Fruit fly (Drosophila melanogaster) whole organism, embryonic: ENCODE measurements around the gene Sgp.

Source experiments
- ATbp ChIP-seq: fragments of 200-800 bp; sonication (Bioruptor generic); optimal IDR thresholded peaks from 2 replicates; lab custom pipeline; 2017; ENCODE audit warnings: missing biosample characterization, mild to moderate bottlenecking, missing genetic modification characterization, missing genetic modification reagents
- Antp ChIP-seq: fragments of 200-800 bp; sonication (Bioruptor generic); optimal IDR thresholded peaks from 3 replicates; lab custom pipeline; 2016; ENCODE audit warnings: missing biosample characterization, missing genetic modification characterization
- CG1024 ChIP-seq: fragments of 200-800 bp; sonication (Bioruptor generic); IDR thresholded peaks from 2 replicates; pipeline ENCODE4 v1.3.6; 2022; ENCODE audit warnings: missing biosample characterization, missing genetic modification characterization
- CG11695 ChIP-seq: fragments of 200-800 bp; sonication (Bioruptor generic); IDR thresholded peaks from 3 replicates; pipeline ENCODE4 v1.3.6; 2022; ENCODE audit warnings: missing biosample characterization, missing genetic modification characterization
- CG11696 ChIP-seq: fragments of 200-800 bp; sonication (Bioruptor generic); IDR thresholded peaks from 2 replicates; pipeline ENCODE4 v1.3.6; 2022; ENCODE audit warnings: missing biosample characterization, missing genetic modification characterization
- CG12155 ChIP-seq: fragments of 200-800 bp; sonication (Bioruptor generic); optimal IDR thresholded peaks from 3 replicates; lab custom pipeline; 2016; ENCODE audit warnings: missing biosample characterization, missing genetic modification characterization
- CG12391 ChIP-seq: fragments of 200-800 bp; sonication (Bioruptor generic); optimal IDR thresholded peaks from 3 replicates; lab custom pipeline; 2018; ENCODE audit warnings: missing biosample characterization, mild to moderate bottlenecking, missing genetic modification characterization, moderate library complexity
- CG13123 ChIP-seq: fragments of 200-800 bp; sonication (Bioruptor generic); optimal IDR thresholded peaks from 2 replicates; lab custom pipeline; 2016; ENCODE audit warnings: missing biosample characterization, missing genetic modification characterization
- CG17361 ChIP-seq: fragments of 200-800 bp; sonication (Bioruptor generic); IDR thresholded peaks from 3 replicates; pipeline ENCODE4 v1.3.6; 2022; ENCODE audit warnings: missing biosample characterization, missing genetic modification characterization
- CG2120 ChIP-seq: fragments of 200-800 bp; sonication (Bioruptor generic); optimal IDR thresholded peaks from 3 replicates; lab custom pipeline; 2016; ENCODE audit warnings: missing biosample characterization, missing genetic modification characterization
- CG3163 ChIP-seq: fragments of 200-800 bp; sonication (Bioruptor generic); optimal IDR thresholded peaks from 3 replicates; lab custom pipeline; 2016; ENCODE audit warnings: missing biosample characterization, missing genetic modification characterization
- CG3847 ChIP-seq: fragments of 200-800 bp; sonication (Bioruptor generic); IDR thresholded peaks from 2 replicates; pipeline ENCODE4 v1.3.6; 2022; ENCODE audit warnings: missing biosample characterization, missing genetic modification characterization
- CG3995 ChIP-seq: fragments of 200-800 bp; sonication (Bioruptor generic); optimal IDR thresholded peaks from 3 replicates; lab custom pipeline; 2016; ENCODE audit warnings: missing biosample characterization, missing genetic modification characterization
- CG4360 ChIP-seq: fragments of 200-800 bp; sonication (Bioruptor generic); IDR thresholded peaks from 2 replicates; pipeline ENCODE4 v1.3.6; 2022; ENCODE audit warnings: missing biosample characterization, missing genetic modification characterization
- CG6689 ChIP-seq: fragments of 200-800 bp; sonication (Bioruptor generic); IDR thresholded peaks from 2 replicates; pipeline ENCODE4 v1.3.6; 2022; ENCODE audit warnings: missing biosample characterization, missing genetic modification characterization
- CG7928 ChIP-seq: fragments of 200-800 bp; sonication (Bioruptor generic); optimal IDR thresholded peaks from 2 replicates; lab custom pipeline; 2017; ENCODE audit warnings: missing biosample characterization, mild to moderate bottlenecking, missing genetic modification characterization
- CG9727 ChIP-seq: fragments of 200-800 bp; sonication (Bioruptor generic); optimal IDR thresholded peaks from 3 replicates; lab custom pipeline; 2017; ENCODE audit warnings: missing biosample characterization, mild to moderate bottlenecking, missing genetic modification characterization
- CG9817 ChIP-seq: fragments of 200-800 bp; sonication (Bioruptor generic); optimal IDR thresholded peaks from 2 replicates; lab custom pipeline; 2018; ENCODE audit warnings: missing biosample characterization, mild to moderate bottlenecking, missing genetic modification characterization, moderate library complexity
- CG9876 ChIP-seq: fragments of 200-800 bp; sonication (Bioruptor generic); optimal IDR thresholded peaks from 2 replicates; lab custom pipeline; 2016; ENCODE audit warnings: missing biosample characterization, missing genetic modification characterization
- Chrac-16 ChIP-seq: fragments of 200-800 bp; sonication (Bioruptor generic); optimal IDR thresholded peaks from 3 replicates; lab custom pipeline; 2016; ENCODE audit warnings: missing biosample characterization, missing genetic modification characterization
- D19B ChIP-seq: fragments of 200-800 bp; sonication (Bioruptor generic); optimal IDR thresholded peaks from 2 replicates; lab custom pipeline; 2017; ENCODE audit warnings: missing biosample characterization, mild to moderate bottlenecking, missing genetic modification characterization
- Dfd ChIP-seq, 2 experiments: fragments of >200 bp; optimal IDR thresholded peaks; 2 replicates each; lab custom pipeline; 2017; ENCODE audit warnings: missing biosample characterization in 2 of 2, missing genetic modification characterization in 2 of 2
- Dip2 ChIP-seq: fragments of 200-800 bp; sonication (Bioruptor generic); IDR thresholded peaks from 2 replicates; pipeline ENCODE4 v1.3.6; 2022; ENCODE audit warnings: missing biosample characterization, missing genetic modification characterization
- Doc2 ChIP-seq: fragments of 200-800 bp; sonication (Bioruptor generic); IDR thresholded peaks from 2 replicates; pipeline ENCODE4 v1.3.6; 2022; ENCODE audit warnings: missing biosample characterization, missing genetic modification characterization
- Dp ChIP-seq: fragments of 200-800 bp; sonication (Bioruptor generic); optimal IDR thresholded peaks from 2 replicates; lab custom pipeline; 2018; ENCODE audit warnings: missing biosample characterization, mild to moderate bottlenecking, missing genetic modification characterization, moderate library complexity
- HLH3B ChIP-seq: fragments of 200-800 bp; sonication (Bioruptor generic); IDR thresholded peaks from 2 replicates; pipeline ENCODE4 v1.3.6; 2022; ENCODE audit warnings: missing biosample characterization, missing genetic modification characterization
- Hey ChIP-seq: fragments of 200-800 bp; sonication (Bioruptor generic); optimal IDR thresholded peaks from 3 replicates; lab custom pipeline; 2018; ENCODE audit warnings: missing biosample characterization, mild to moderate bottlenecking, missing genetic modification characterization
- Hmr ChIP-seq: fragments of 200-800 bp; sonication (Bioruptor generic); optimal IDR thresholded peaks from 3 replicates; lab custom pipeline; 2017; ENCODE audit warnings: mild to moderate bottlenecking, missing biosample characterization, missing genetic modification reagents, missing genetic modification characterization
- MTF-1 ChIP-seq: fragments of 200-800 bp; sonication (Bioruptor generic); optimal IDR thresholded peaks from 2 replicates; lab custom pipeline; 2018; ENCODE audit warnings: missing biosample characterization, mild to moderate bottlenecking, missing genetic modification characterization, borderline replicate concordance
- Mrtf ChIP-seq: fragments of 200-800 bp; sonication (Bioruptor generic); IDR thresholded peaks from 3 replicates; pipeline ENCODE4 v1.3.6; 2022; ENCODE audit warnings: missing biosample characterization, missing genetic modification characterization
- Nf-YB ChIP-seq: fragments of 200-800 bp; sonication (Bioruptor generic); optimal IDR thresholded peaks from 3 replicates; lab custom pipeline; 2019; ENCODE audit warnings: missing biosample characterization, mild to moderate bottlenecking, missing genetic modification characterization, moderate library complexity
- Oaz ChIP-seq: fragments of 200-800 bp; sonication (Bioruptor generic); IDR thresholded peaks from 2 replicates; pipeline ENCODE4 v1.3.6; 2022; ENCODE audit warnings: missing biosample characterization, missing genetic modification characterization
- Oli ChIP-seq: fragments of 200-800 bp; sonication (Bioruptor generic); optimal IDR thresholded peaks from 2 replicates; lab custom pipeline; 2018; ENCODE audit warnings: missing biosample characterization, mild to moderate bottlenecking, missing genetic modification characterization, moderate library complexity
- aop ChIP-seq: fragments of 200-800 bp; sonication (Bioruptor generic); IDR thresholded peaks from 2 replicates; pipeline ENCODE4 v1.3.6; 2022; ENCODE audit warnings: missing biosample characterization, missing genetic modification characterization
- chm ChIP-seq: fragments of 200-800 bp; sonication (Bioruptor generic); IDR thresholded peaks from 2 replicates; pipeline ENCODE4 v1.3.6; 2022; ENCODE audit warnings: missing biosample characterization, missing genetic modification characterization
- disco-r ChIP-seq: fragments of 200-800 bp; sonication (Bioruptor generic); optimal IDR thresholded peaks from 2 replicates; lab custom pipeline; 2016; ENCODE audit warnings: missing biosample characterization, missing genetic modification characterization
- dm ChIP-seq: fragments of 200-800 bp; sonication (Bioruptor generic); optimal IDR thresholded peaks from 3 replicates; lab custom pipeline; 2016; ENCODE audit warnings: missing biosample characterization, missing genetic modification characterization
- dpn ChIP-seq, 2 experiments: fragments of 200-800 bp; sonication (Bioruptor generic); optimal IDR thresholded peaks; 3 replicates each; lab custom pipeline; 2016; ENCODE audit warnings: missing biosample characterization in 2 of 2, missing genetic modification characterization in 2 of 2
- dysf ChIP-seq: fragments of 200-800 bp; sonication (Bioruptor generic); IDR thresholded peaks from 3 replicates; pipeline ENCODE4 v1.3.6; 2022; ENCODE audit warnings: missing biosample characterization, missing genetic modification characterization
- esg ChIP-seq: fragments of 200-800 bp; sonication (Bioruptor generic); conservative IDR thresholded peaks from 2 replicates; pipeline ENCODE4 v1.3.6; 2022; ENCODE audit warnings: missing biosample characterization, missing genetic modification characterization
- ewg ChIP-seq: fragments of 200-800 bp; sonication (Bioruptor generic); optimal IDR thresholded peaks from 3 replicates; lab custom pipeline; 2017; ENCODE audit warnings: mild to moderate bottlenecking, missing biosample characterization, missing genetic modification reagents, missing genetic modification characterization
- exex ChIP-seq: fragments of 200-800 bp; sonication (Bioruptor generic); optimal IDR thresholded peaks from 4 replicates; lab custom pipeline; 2018; ENCODE audit warnings: missing biosample characterization, mild to moderate bottlenecking, missing genetic modification characterization, moderate library complexity
- gce ChIP-seq: fragments of 200-800 bp; sonication (Bioruptor generic); IDR thresholded peaks from 3 replicates; pipeline ENCODE4 v1.3.6; 2022; ENCODE audit warnings: missing biosample characterization, missing genetic modification characterization
- grn ChIP-seq: fragments of 200-800 bp; sonication (Bioruptor generic); optimal IDR thresholded peaks from 3 replicates; lab custom pipeline; 2017; ENCODE audit warnings: missing biosample characterization, missing genetic modification characterization
- nerfin-2 ChIP-seq: fragments of 200-800 bp; sonication (Bioruptor generic); IDR thresholded peaks from 2 replicates; pipeline ENCODE4 v1.3.6; 2022; ENCODE audit warnings: missing biosample characterization, missing genetic modification characterization; ENCODE audit not compliant: partially characterized antibody
- otp ChIP-seq: fragments of 200-800 bp; sonication (Bioruptor generic); IDR thresholded peaks from 3 replicates; pipeline ENCODE4, ENCODE4 v1.3.6; 2022; ENCODE audit warnings: missing biosample characterization, missing genetic modification characterization
- prd ChIP-seq, 3 experiments: fragments of >200 bp in 2 of 3; fragments of 200-800 bp in 1 of 3; sonication (Bioruptor generic) in 1 of 3; optimal IDR thresholded peaks in 2 of 3; IDR thresholded peaks in 1 of 3; 2 replicates in 2 of 3; 3 replicates in 1 of 3; pipeline versions ENCODE4 v1.3.6 to Lab custom; 2017 to 2022; ENCODE audit warnings: missing biosample characterization in 1 of 3, missing genetic modification characterization in 1 of 3
- pum ChIP-seq: fragments of 200-800 bp; sonication (Bioruptor generic); optimal IDR thresholded peaks from 2 replicates; lab custom pipeline; 2016; ENCODE audit warnings: missing biosample characterization, missing genetic modification characterization
- repo ChIP-seq: fragments of 200-800 bp; sonication (Bioruptor generic); optimal IDR thresholded peaks from 2 replicates; lab custom pipeline; 2016; ENCODE audit warnings: missing biosample characterization, missing genetic modification characterization
- sna ChIP-seq: fragments of 200-800 bp; sonication (Bioruptor generic); IDR thresholded peaks from 2 replicates; pipeline ENCODE4 v1.3.6; 2022; ENCODE audit warnings: missing biosample characterization, missing genetic modification characterization; ENCODE audit not compliant: partially characterized antibody
- ssp ChIP-seq: fragments of 200-800 bp; sonication (Bioruptor generic); IDR thresholded peaks from 2 replicates; pipeline ENCODE4 v1.3.6; 2022; ENCODE audit warnings: missing biosample characterization, missing genetic modification characterization
- twi ChIP-seq: fragments of 200-800 bp; optimal IDR thresholded peaks from 2 replicates; lab custom pipeline; 2019; ENCODE audit warnings: missing biosample characterization, mild to moderate bottlenecking, missing genetic modification characterization, moderate library complexity

The Sgp gene

dm6 chr2L:8528318-8528717, 8.8 kb downstream of the Sgp start, which contains the start of the genes lmgA and lmgB (continued):
- no peak for TF ChIP-seq chm (GFP tag; lab: Robert Waterston, UW)
- no peak for TF ChIP-seq Doc2 (GFP tag; lab: Robert Waterston, UW)
- TF ChIP-seq Oli, result no peak
- no peak for TF ChIP-seq CG11695 (GFP tag; lab: Robert Waterston, UW)
- TF ChIP-seq dm (GFP tag; lab: Kevin White, UChicago), result no peak
- TF ChIP-seq grn (GFP tag; lab: Kevin White, UChicago), result no peak
- peak; percentile 29 for TF ChIP-seq CG9817 (tag; lab: Kevin White, UChicago)
- TF ChIP-seq Chrac-16 (GFP tag; lab: Kevin White, UChicago), result peak; percentile 41
- peak; percentile 70 for TF ChIP-seq CG12391 (tag; lab: Kevin White, UChicago)
- no peak for TF ChIP-seq CG6689
- no peak for TF ChIP-seq D19B (GFP tag; lab: Kevin White, UChicago)
- no peak for TF ChIP-seq ATbp (GFP tag; lab: Kevin White, UChicago)
- no peak for TF ChIP-seq CG3163 (GFP tag; lab: Kevin White, UChicago)
- no peak for TF ChIP-seq prd (optimal IDR thresholded peaks at IDR 0.05; lab: Kevin White, UChicago)
- peak; percentile 48; the same call in 1 of the 3 replicates for TF ChIP-seq prd (GFP tag; IDR thresholded peaks at IDR 0.05; lab: Robert Waterston, UW)
- no peak for TF ChIP-seq CG3847 (GFP tag; lab: Robert Waterston, UW)
- no peak for TF ChIP-seq Dip2
- TF ChIP-seq twi (tag; lab: Kevin White, UChicago), result peak; percentile 3
- TF ChIP-seq CG11696, result 0 out of 2 replicates have a peak, but pooled peaks have one; percentile 7
- no peak for TF ChIP-seq aop
- TF ChIP-seq Dfd (GFP tag; optimal IDR thresholded peaks at IDR 0.05; lab: Kevin White, UChicago), result peak in 1 of 2 experiments; percentile 4
- TF ChIP-seq CG9876 (GFP tag; lab: Kevin White, UChicago), result no peak
- TF ChIP-seq gce, result no peak
- TF ChIP-seq CG13123 (GFP tag; lab: Kevin White, UChicago), result peak; percentile 33
- no peak for TF ChIP-seq ssp
- peak; percentile 40; the same call in 1 of the 2 replicates for TF ChIP-seq HLH3B (GFP tag; lab: Robert Waterston, UW)
- TF ChIP-seq CG12155 (GFP tag; lab: Kevin White, UChicago), result peak; percentile 47
- TF ChIP-seq pum (GFP tag; lab: Kevin White, UChicago), result no peak
- peak; percentile 32 for TF ChIP-seq Hmr
- TF ChIP-seq Nf-YB, result no peak
- TF ChIP-seq nerfin-2 (GFP tag; lab: Robert Waterston, UW), result peak; percentile 91
- no peak for TF ChIP-seq CG7928
- TF ChIP-seq CG17361 (GFP tag; lab: Robert Waterston, UW), result peak; percentile 51; the same call in 1 of the 3 replicates
- TF ChIP-seq Oaz, result no peak
- TF ChIP-seq CG2120 (GFP tag; lab: Kevin White, UChicago), result peak; percentile 62
- peak; percentile 96 for TF ChIP-seq Dp (GFP tag; lab: Kevin White, UChicago)
- TF ChIP-seq exex, result no peak
- TF ChIP-seq CG1024 (GFP tag; lab: Robert Waterston, UW), result no peak
- no peak for TF ChIP-seq Hey
- peak; percentile 73 for TF ChIP-seq CG3995 (GFP tag; lab: Kevin White, UChicago)
- no peak for TF ChIP-seq CG4360
- no peak for TF ChIP-seq Mrtf (GFP tag; lab: Robert Waterston, UW)
- TF ChIP-seq disco-r (GFP tag; lab: Kevin White, UChicago), result no peak
- no peak for TF ChIP-seq otp (GFP tag; lab: Robert Waterston, UW)
- TF ChIP-seq repo (GFP tag; lab: Kevin White, UChicago), result no peak
- TF ChIP-seq MTF-1 (GFP tag; lab: Kevin White, UChicago), result no peak
- peak; percentile 78 for TF ChIP-seq sna (GFP tag; lab: Robert Waterston, UW)
- peak; percentile 37 for TF ChIP-seq esg (GFP tag; lab: Robert Waterston, UW)
- TF ChIP-seq Antp (GFP tag; lab: Kevin White, UChicago), result no peak
- no peak for TF ChIP-seq ewg (GFP tag; lab: Kevin White, UChicago)
- peak; percentile 14 for TF ChIP-seq CG9727 (GFP tag; lab: Kevin White, UChicago)
- peak; percentile 17; the same call in 1 of the 3 replicates for TF ChIP-seq dysf (GFP tag; lab: Robert Waterston, UW)
- peak; percentile 14 to 71 for TF ChIP-seq dpn (GFP tag; optimal IDR thresholded peaks at IDR 0.05; lab: Kevin White, UChicago)
